Fruit fly (Drosophila melanogaster) whole organism: ENCODE data around the gene CG15365.

Experiments
- CG8478 ChIP-seq: fragments of >200 bp; optimal IDR thresholded peaks from 2 replicates; lab custom pipeline; 2018; ENCODE audit warnings: inconsistent platforms
- Dll ChIP-seq: fragments of >200 bp; optimal IDR thresholded peaks from 2 replicates; lab custom pipeline; 2017
- EcR ChIP-seq, 2 experiments: fragments of >200 bp; optimal IDR thresholded peaks; 2 replicates each; lab custom pipeline; 2017; ENCODE audit warnings: missing biosample characterization in 2 of 2, missing genetic modification characterization in 2 of 2, missing genetic modification reagents in 2 of 2
- pan ChIP-seq: fragments of >200 bp; optimal IDR thresholded peaks from 2 replicates; lab custom pipeline; 2017
- psq ChIP-seq: fragments of >200 bp; optimal IDR thresholded peaks from 2 replicates; lab custom pipeline; 2017
- usp ChIP-seq: fragments of >200 bp; optimal IDR thresholded peaks from 2 replicates; lab custom pipeline; 2017; ENCODE audit warnings: missing biosample characterization, missing genetic modification characterization, mixed read lengths

Gene CG15365

DNA sequence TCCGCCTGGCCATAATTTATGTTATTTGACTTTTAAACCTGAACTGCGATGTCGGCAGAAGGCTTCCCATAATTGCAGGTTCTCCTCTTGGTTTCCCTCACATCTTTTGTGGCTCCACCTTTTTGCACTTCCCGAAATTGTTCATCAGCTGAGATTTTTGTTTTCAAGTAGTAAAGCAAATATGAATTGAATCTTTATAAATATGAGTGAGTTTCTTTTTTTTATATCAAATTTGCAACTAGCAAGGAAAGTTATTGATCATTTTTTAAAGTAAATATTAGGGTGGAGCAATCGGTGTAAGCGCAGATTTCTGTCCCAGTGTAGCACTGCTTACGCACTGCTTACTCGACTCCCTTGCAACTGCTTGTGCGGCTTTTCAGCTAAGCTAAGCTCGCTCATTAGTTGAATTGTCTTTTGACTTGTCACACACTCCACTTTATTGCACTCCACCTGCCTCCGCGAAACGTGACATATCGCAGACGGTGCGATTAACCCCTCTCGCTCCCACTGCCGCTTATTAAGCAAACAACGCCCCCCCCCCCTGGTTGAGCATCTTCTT, 21.3 kb downstream of the CG15365 start:
- no peak for TF ChIP-seq Dll (lab: Kevin White, UChicago)
- TF ChIP-seq usp (GFP tag; lab: Kevin White, UChicago): no peak
- TF ChIP-seq CG8478 (lab: Kevin White, UChicago): no peak
- no peak for TF ChIP-seq pan (lab: Kevin White, UChicago)
- no peak for TF ChIP-seq psq
- TF ChIP-seq EcR (GFP tag; optimal IDR thresholded peaks at IDR 0.05; lab: Kevin White, UChicago): no peak

DNA sequence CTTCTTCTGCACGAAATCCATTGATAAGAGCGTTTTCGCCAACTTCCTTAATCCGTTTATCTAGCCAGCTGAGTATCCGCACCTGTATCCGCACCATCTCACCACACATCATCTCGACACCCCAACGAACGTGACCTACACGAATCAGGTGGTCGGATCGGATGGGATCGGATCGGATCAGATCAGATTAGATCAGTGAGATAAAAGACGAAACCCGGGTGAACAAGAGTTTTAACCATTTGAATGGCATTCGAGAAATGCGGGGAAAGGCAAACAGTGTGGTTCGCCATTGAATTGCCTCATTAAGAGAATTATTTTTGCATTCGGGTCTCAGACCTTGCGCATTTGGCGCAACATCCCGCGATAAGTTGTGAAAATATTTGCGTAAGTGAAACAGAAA, 22.9 kb downstream of the CG15365 start:
- TF ChIP-seq CG8478 (lab: Kevin White, UChicago) (no peak), pan (lab: Kevin White, UChicago) (no peak), psq (no peak), EcR (GFP tag; optimal IDR thresholded peaks at IDR 0.05; lab: Kevin White, UChicago) (no peak), usp (GFP tag; lab: Kevin White, UChicago) (no peak), Dll (lab: Kevin White, UChicago) (no peak)

DNA sequence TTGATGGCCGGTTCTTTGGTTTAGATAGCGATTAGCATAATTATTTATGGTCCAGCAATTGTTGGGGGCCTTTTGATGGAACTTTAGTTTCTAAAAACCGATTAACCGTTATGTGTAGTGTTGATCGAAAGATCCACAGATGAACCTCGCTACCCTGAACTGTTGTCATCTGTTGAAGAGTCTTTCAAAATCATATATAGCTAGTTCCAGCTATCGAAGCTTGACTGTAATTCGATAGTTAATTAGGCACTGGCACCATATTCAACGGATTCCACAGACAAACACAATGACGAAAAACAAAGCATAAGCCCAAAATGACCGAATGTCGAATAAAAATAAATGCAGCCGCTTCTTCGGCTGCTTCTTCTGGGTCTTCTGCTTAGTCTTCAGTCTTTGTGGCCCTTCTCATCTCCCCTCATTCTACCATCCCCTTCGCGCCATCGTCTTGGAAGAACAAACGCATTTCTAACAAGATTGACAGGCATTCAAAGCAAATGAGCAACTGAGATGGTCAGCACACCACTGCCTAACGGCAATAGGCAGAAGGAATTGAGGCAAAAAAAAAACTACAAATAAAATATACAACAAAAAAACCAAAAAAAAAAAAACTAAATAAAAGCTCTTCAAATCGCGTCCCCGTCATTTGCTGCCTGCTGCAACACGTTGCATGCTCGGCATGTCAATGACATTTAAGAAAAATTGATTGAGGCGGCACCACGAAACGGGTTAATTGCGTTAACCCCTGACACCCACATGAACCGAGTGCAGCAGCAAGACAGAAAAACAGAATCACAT, 23.9 kb downstream of the CG15365 start:
- no peak for TF ChIP-seq pan (lab: Kevin White, UChicago)
- no peak for TF ChIP-seq usp (GFP tag; lab: Kevin White, UChicago)
- no peak for TF ChIP-seq CG8478 (lab: Kevin White, UChicago)

DNA sequence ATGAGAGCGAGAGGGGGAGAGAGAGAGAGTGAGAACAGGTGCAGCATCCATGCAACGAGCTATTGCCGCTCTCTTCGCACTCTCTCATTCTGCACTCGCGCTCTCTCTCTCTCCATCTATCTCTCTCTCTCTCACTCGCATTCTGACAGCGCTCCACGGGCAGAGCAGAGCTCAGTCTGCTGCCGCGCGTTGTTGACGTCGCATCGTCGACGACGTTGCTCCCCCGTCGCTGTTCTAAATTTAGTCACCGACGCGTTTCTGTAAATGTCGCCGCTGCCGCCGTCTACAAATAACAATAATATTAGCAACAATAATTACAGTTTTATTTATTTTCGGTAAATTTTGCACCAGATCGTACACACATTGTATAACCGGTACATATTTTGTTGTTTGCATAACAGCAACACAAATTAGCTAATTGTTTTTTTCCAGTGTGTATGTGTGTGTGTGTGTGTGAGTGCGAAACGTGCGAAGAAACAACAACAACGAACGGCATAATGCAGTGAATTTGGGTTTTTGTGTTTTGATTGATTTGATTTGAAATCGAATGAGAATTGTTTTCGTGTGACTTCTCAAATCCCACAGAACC, 25.2 kb downstream of the CG15365 start:
- no peak for TF ChIP-seq EcR (GFP tag; optimal IDR thresholded peaks at IDR 0.05; lab: Kevin White, UChicago)
- no peak for TF ChIP-seq usp (GFP tag; lab: Kevin White, UChicago)
- TF ChIP-seq Dll (lab: Kevin White, UChicago): peak; percentile 88
- peak; percentile 84 for TF ChIP-seq CG8478 (lab: Kevin White, UChicago)

DNA sequence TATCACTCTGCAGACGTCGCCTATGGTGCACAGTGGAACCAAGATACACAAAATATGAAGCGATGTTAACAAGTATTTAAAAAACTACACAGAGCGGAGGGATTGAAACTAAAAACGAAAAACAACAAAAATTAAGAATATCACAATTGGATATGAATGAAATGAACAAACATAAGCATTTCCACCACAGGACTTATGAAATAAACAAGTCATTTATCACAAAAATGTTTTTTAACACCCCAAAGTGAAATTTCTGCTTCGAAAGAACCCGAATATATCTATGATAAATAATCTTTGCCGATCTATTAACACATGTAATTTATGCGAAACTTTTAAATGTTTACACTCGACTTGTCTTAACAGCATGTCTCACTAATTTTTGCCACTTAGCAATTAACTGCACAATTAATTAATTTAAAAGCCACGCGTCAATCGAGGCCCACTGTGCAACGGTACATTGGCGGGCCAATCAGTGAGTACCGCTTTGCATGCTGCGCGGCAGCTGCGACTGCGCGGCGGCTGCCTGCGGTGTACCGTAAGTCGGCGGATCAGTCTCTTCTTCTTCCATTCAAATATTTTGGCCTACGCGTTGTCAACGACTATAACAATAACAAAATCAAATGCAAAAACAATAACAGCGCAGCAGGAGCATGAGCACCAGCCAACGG, 25.9 kb downstream of the CG15365 start:
- TF ChIP-seq EcR (GFP tag; optimal IDR thresholded peaks at IDR 0.05; lab: Kevin White, UChicago): no peak
- TF ChIP-seq CG8478 (lab: Kevin White, UChicago): no peak
- TF ChIP-seq Dll (lab: Kevin White, UChicago): no peak
- no peak for TF ChIP-seq usp (GFP tag; lab: Kevin White, UChicago)
- no peak for TF ChIP-seq psq
- TF ChIP-seq pan (lab: Kevin White, UChicago): no peak

DNA sequence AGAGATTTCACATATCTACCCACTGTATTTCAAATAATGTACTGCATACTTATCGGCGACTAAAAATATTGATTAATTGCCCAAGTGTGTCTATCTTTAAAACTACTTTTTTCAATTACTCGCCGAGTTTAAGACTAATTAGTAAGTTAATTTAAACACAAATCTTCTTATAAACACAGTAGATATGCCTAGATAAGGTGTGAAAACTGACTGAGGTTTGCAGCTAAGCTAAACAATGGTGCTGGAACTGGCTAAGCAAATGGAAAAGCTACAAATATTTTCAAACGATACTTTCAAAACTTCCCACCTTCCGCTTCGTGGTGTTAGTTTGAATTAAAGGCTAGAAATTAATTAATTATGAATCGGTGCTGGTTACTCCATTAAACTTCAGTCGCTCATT, 26.9 kb downstream of the CG15365 start:
- no peak for TF ChIP-seq Dll (lab: Kevin White, UChicago)
- TF ChIP-seq pan (lab: Kevin White, UChicago): no peak
- no peak for TF ChIP-seq usp (GFP tag; lab: Kevin White, UChicago)
- TF ChIP-seq CG8478 (lab: Kevin White, UChicago): no peak
- TF ChIP-seq EcR (GFP tag; optimal IDR thresholded peaks at IDR 0.05; lab: Kevin White, UChicago): no peak
- no peak for TF ChIP-seq psq

DNA sequence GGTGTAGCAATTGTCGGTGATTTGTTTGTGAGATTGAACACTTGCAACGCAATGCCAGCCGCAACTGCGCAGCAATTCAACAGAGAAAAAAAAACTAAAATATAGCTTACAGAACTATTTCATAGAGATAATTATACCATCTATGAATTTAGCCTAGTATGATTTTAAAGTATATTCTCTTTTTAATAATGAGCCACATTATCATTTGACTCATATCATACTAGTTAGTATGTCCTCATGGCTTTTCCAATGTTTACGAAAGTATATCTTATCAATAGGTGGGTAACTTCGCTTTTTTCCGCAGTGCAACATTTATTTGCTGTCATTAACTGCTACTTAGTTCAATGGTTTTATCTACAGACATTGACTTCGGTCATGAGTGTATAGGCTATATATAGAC, 29.0 kb downstream of the CG15365 start:
- TF ChIP-seq pan (lab: Kevin White, UChicago) (no peak), CG8478 (lab: Kevin White, UChicago) (no peak), Dll (lab: Kevin White, UChicago) (no peak), psq (no peak), EcR (GFP tag; optimal IDR thresholded peaks at IDR 0.05; lab: Kevin White, UChicago) (no peak), usp (GFP tag; lab: Kevin White, UChicago) (no peak)

DNA sequence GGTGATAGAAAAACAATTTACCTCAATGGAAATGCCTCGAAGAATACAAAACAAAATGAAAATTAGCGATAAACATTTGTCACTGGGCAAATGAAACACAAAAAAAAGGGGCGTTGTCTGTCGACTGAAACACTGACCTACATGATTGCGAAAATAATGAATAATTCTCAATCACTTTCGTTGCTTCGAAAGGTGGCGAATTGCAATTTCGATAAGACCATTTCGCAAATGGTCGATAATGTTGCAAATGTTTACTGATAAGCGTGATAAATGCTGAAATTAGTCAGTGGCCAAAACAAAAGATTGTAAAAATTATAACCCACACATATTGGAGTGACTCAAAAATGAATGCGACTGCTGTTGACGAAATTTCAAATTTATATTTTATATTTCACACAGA, 31.7 kb downstream of the CG15365 start:
- no peak for TF ChIP-seq usp (GFP tag; lab: Kevin White, UChicago)
- TF ChIP-seq CG8478 (lab: Kevin White, UChicago): no peak
- no peak for TF ChIP-seq psq
- no peak for TF ChIP-seq Dll (lab: Kevin White, UChicago)
- TF ChIP-seq pan (lab: Kevin White, UChicago): no peak
- no peak for TF ChIP-seq EcR (GFP tag; optimal IDR thresholded peaks at IDR 0.05; lab: Kevin White, UChicago)

DNA sequence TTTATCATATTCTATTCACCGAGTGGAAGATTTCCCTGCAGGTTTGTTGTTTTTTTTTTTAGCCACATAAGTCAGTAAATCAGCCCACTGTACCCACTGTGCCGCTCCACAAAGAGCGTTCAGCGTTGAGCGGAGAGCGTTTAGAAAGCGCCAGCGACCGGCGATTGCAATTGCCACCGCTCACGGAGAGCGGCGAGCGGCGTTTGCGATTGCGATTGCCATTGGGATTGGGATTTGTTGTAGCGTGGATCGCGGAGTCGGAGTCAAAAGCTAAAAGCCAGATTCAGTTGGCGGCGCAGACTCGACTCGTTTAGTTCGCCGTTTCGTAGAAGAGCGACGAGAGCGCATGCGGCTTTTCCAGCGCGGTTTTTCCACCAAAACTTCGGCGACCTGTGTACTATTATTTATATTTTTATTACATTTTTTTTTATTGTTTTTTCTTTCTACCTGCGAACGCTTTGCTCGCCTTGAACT, 37.8 kb downstream of the CG15365 start, which contains the start of gene Nost:
Gene Nost, plus strand, starts transcription at position 306 of the 474 bp plus-strand sequence.
- no peak for TF ChIP-seq EcR (GFP tag; optimal IDR thresholded peaks at IDR 0.05; lab: Kevin White, UChicago)
- no peak for TF ChIP-seq usp (GFP tag; lab: Kevin White, UChicago)
- no peak for TF ChIP-seq psq
- TF ChIP-seq CG8478 (lab: Kevin White, UChicago): no peak

DNA sequence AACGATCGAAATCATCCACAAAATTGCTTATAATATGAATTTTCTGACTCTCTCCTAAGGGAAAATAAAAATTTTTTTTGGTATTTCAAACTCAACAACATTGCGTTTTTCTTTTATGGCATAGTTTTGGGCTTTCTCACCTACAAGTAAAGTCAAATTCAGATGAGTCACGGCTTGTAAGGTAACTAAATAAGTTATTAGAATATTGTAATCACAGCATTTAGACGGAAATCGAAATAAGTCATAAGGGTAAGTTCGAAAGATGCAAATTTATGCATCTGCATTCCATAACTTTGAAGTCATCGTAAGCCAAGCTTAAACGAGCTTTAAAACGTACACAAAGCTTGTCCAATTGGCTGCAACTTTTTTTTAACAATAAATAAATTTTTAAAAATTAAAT, 38.4 kb downstream of the CG15365 start:
- TF ChIP-seq CG8478 (lab: Kevin White, UChicago) (no peak), EcR (GFP tag; optimal IDR thresholded peaks at IDR 0.05; lab: Kevin White, UChicago) (no peak), pan (lab: Kevin White, UChicago) (no peak), Dll (lab: Kevin White, UChicago) (no peak), usp (GFP tag; lab: Kevin White, UChicago) (no peak), psq (no peak)

DNA sequence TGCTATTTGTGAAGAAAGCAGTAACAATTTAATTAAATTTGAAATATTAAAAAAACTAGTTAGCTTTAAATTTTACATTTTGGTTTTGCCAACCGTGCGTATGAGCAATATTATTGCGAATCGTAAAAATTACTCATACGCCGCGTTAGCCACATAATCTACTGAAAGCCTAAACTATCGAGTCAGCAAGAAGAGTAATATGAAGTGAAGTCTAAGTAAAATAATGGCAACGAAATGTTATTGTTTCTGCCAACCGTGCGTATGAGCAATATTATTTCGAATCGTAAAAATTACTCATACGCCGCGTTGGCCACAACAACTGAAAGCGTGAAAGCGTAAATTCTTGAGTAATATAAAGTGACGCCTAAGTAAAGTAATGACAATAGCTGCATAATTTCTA, 47.7 kb downstream of the CG15365 start:
- TF ChIP-seq usp (GFP tag; lab: Kevin White, UChicago): no peak
- TF ChIP-seq pan (lab: Kevin White, UChicago): no peak
- no peak for TF ChIP-seq CG8478 (lab: Kevin White, UChicago)
- no peak for TF ChIP-seq psq
- no peak for TF ChIP-seq Dll (lab: Kevin White, UChicago)
- no peak for TF ChIP-seq EcR (GFP tag; optimal IDR thresholded peaks at IDR 0.05; lab: Kevin White, UChicago)
